Fruit fly (Drosophila melanogaster) whole organism, embryonic: ENCODE measurements around the gene TkR86C.

ENCODE experiments used
- Atf-2 ChIP-seq: fragments of 200-800 bp; sonication (Bioruptor generic); optimal IDR thresholded peaks from 2 replicates; lab custom pipeline; 2016; ENCODE audit warnings: missing biosample characterization, missing genetic modification characterization
- Atf3 ChIP-seq: fragments of 200-800 bp; sonication (Bioruptor generic); optimal IDR thresholded peaks from 3 replicates; lab custom pipeline; 2016; ENCODE audit warnings: missing biosample characterization, missing genetic modification characterization
- Bgb ChIP-seq: fragments of 200-800 bp; sonication (Bioruptor generic); IDR thresholded peaks from 2 replicates; pipeline ENCODE4 v1.3.6; 2022; ENCODE audit warnings: missing biosample characterization, missing genetic modification characterization; ENCODE audit not compliant: partially characterized antibody
- C15 ChIP-seq: fragments of 200-800 bp; sonication (Bioruptor generic); IDR thresholded peaks from 3 replicates; pipeline ENCODE4 v1.3.6; 2022; ENCODE audit warnings: missing biosample characterization, missing genetic modification characterization
- CG10209 ChIP-seq: fragments of 200-800 bp; sonication (Bioruptor generic); optimal IDR thresholded peaks from 3 replicates; lab custom pipeline; 2017; ENCODE audit warnings: missing biosample characterization, mild to moderate bottlenecking, missing genetic modification characterization, missing genetic modification reagents
- CG10267 ChIP-seq: fragments of 200-800 bp; sonication (Bioruptor generic); optimal IDR thresholded peaks from 2 replicates; lab custom pipeline; 2018; ENCODE audit warnings: missing biosample characterization, mild to moderate bottlenecking, missing genetic modification characterization, moderate library complexity
- CG10565 ChIP-seq: fragments of 200-800 bp; sonication (Bioruptor generic); optimal IDR thresholded peaks from 3 replicates; lab custom pipeline; 2016; ENCODE audit warnings: missing biosample characterization, mild to moderate bottlenecking, missing genetic modification characterization
- CG10654 ChIP-seq: fragments of 200-800 bp; sonication (Bioruptor generic); optimal IDR thresholded peaks from 2 replicates; lab custom pipeline; 2016; ENCODE audit warnings: missing biosample characterization, missing genetic modification characterization
- CG12391 ChIP-seq: fragments of 200-800 bp; sonication (Bioruptor generic); optimal IDR thresholded peaks from 3 replicates; lab custom pipeline; 2018; ENCODE audit warnings: missing biosample characterization, mild to moderate bottlenecking, missing genetic modification characterization, moderate library complexity
- CG12659 ChIP-seq: fragments of 200-800 bp; sonication (Bioruptor generic); optimal IDR thresholded peaks from 3 replicates; lab custom pipeline; 2017; ENCODE audit warnings: mild to moderate bottlenecking, missing biosample characterization, missing genetic modification reagents, missing genetic modification characterization
- CG12744 ChIP-seq: fragments of 200-800 bp; sonication (Bioruptor generic); optimal IDR thresholded peaks from 2 replicates; lab custom pipeline; 2016; ENCODE audit warnings: missing biosample characterization, missing genetic modification characterization
- CG13775 ChIP-seq: fragments of 200-800 bp; sonication (Bioruptor generic); optimal IDR thresholded peaks from 3 replicates; lab custom pipeline; 2017; ENCODE audit warnings: missing biosample characterization, mild to moderate bottlenecking, missing genetic modification characterization
- CG14441 ChIP-seq: fragments of 200-800 bp; sonication (Bioruptor generic); IDR thresholded peaks from 2 replicates; pipeline ENCODE4 v1.3.6; 2022; ENCODE audit warnings: missing biosample characterization, missing genetic modification characterization
- CG14860 ChIP-seq: fragments of 200-800 bp; sonication (Bioruptor generic); IDR thresholded peaks from 3 replicates; pipeline ENCODE4 v1.3.6; 2022; ENCODE audit warnings: missing biosample characterization, missing genetic modification characterization; ENCODE audit not compliant: partially characterized antibody
- CG15073 ChIP-seq: fragments of 200-800 bp; sonication (Bioruptor generic); optimal IDR thresholded peaks from 2 replicates; lab custom pipeline; 2016; ENCODE audit warnings: missing biosample characterization, missing genetic modification characterization
- CG1647 ChIP-seq: fragments of 200-800 bp; sonication (Bioruptor generic); optimal IDR thresholded peaks from 3 replicates; lab custom pipeline; 2016; ENCODE audit warnings: missing biosample characterization, missing genetic modification characterization
- CG16813 ChIP-seq: fragments of 200-800 bp; sonication (Bioruptor generic); IDR thresholded peaks from 3 replicates; pipeline ENCODE4 v1.3.6; 2022; ENCODE audit warnings: missing biosample characterization, missing genetic modification characterization; ENCODE audit not compliant: partially characterized antibody
- CG17328 ChIP-seq: fragments of 200-800 bp; sonication (Bioruptor generic); IDR thresholded peaks from 2 replicates; pipeline ENCODE4 v1.3.6; 2022; ENCODE audit warnings: missing biosample characterization, missing genetic modification characterization
- CG18619 ChIP-seq: fragments of 200-800 bp; sonication (Bioruptor generic); optimal IDR thresholded peaks from 3 replicates; lab custom pipeline; 2017; ENCODE audit warnings: missing biosample characterization, mild to moderate bottlenecking, missing genetic modification characterization
- CG30403 ChIP-seq: fragments of 200-800 bp; sonication (Bioruptor generic); optimal IDR thresholded peaks from 3 replicates; lab custom pipeline; 2016; ENCODE audit warnings: missing biosample characterization, missing genetic modification characterization
- CG31388 ChIP-seq: fragments of 200-800 bp; sonication (Bioruptor generic); optimal IDR thresholded peaks from 2 replicates; lab custom pipeline; 2016; ENCODE audit warnings: missing biosample characterization, missing genetic modification characterization
- CG3163 ChIP-seq: fragments of 200-800 bp; sonication (Bioruptor generic); optimal IDR thresholded peaks from 3 replicates; lab custom pipeline; 2016; ENCODE audit warnings: missing biosample characterization, missing genetic modification characterization
- CG3838 ChIP-seq: fragments of 200-800 bp; sonication (Bioruptor generic); optimal IDR thresholded peaks from 3 replicates; lab custom pipeline; 2016; ENCODE audit warnings: missing biosample characterization, missing genetic modification characterization
- CG3847 ChIP-seq: fragments of 200-800 bp; sonication (Bioruptor generic); IDR thresholded peaks from 2 replicates; pipeline ENCODE4 v1.3.6; 2022; ENCODE audit warnings: missing biosample characterization, missing genetic modification characterization
- CG4404 ChIP-seq: fragments of 200-800 bp; sonication (Bioruptor generic); IDR thresholded peaks from 2 replicates; pipeline ENCODE4 v1.3.6; 2022; ENCODE audit warnings: missing biosample characterization, missing genetic modification characterization
- CG7556 ChIP-seq: fragments of 200-800 bp; sonication (Bioruptor generic); optimal IDR thresholded peaks from 2 replicates; lab custom pipeline; 2017; ENCODE audit warnings: missing biosample characterization, mild to moderate bottlenecking, missing genetic modification characterization
- CG7963 ChIP-seq: fragments of 200-800 bp; sonication (Bioruptor generic); IDR thresholded peaks from 3 replicates; pipeline ENCODE4 v1.3.6; 2022; ENCODE audit warnings: missing biosample characterization, missing genetic modification characterization; ENCODE audit not compliant: partially characterized antibody
- CG8359 ChIP-seq: fragments of 200-800 bp; sonication (Bioruptor generic); optimal IDR thresholded peaks from 2 replicates; lab custom pipeline; 2017; ENCODE audit warnings: missing biosample characterization, mild to moderate bottlenecking, missing genetic modification characterization, borderline replicate concordance
- Camta ChIP-seq: fragments of 200-800 bp; sonication (Bioruptor generic); optimal IDR thresholded peaks from 2 replicates; lab custom pipeline; 2016; ENCODE audit warnings: missing biosample characterization, missing genetic modification characterization
- CkIIα-i1 ChIP-seq: fragments of 200-800 bp; sonication (Bioruptor generic); IDR thresholded peaks from 2 replicates; pipeline ENCODE4 v1.3.6; 2022; ENCODE audit warnings: missing biosample characterization, missing genetic modification characterization
- ERR ChIP-seq: fragments of 200-800 bp; sonication (Bioruptor generic); optimal IDR thresholded peaks from 2 replicates; lab custom pipeline; 2016; ENCODE audit warnings: missing biosample characterization, missing genetic modification characterization
- Gug ChIP-seq: fragments of 200-800 bp; sonication (Bioruptor generic); IDR thresholded peaks from 4 replicates; pipeline ENCODE4 v1.3.6; 2022; ENCODE audit warnings: missing biosample characterization, missing genetic modification characterization
- Hmr ChIP-seq: fragments of 200-800 bp; sonication (Bioruptor generic); optimal IDR thresholded peaks from 3 replicates; lab custom pipeline; 2017; ENCODE audit warnings: mild to moderate bottlenecking, missing biosample characterization, missing genetic modification reagents, missing genetic modification characterization
- Hmx ChIP-seq: fragments of 200-800 bp; sonication (Bioruptor generic); optimal IDR thresholded peaks from 2 replicates; lab custom pipeline; 2016; ENCODE audit warnings: missing biosample characterization, missing genetic modification characterization
- Hr51 ChIP-seq, 2 experiments: fragments of 200-800 bp; sonication (Bioruptor generic); optimal IDR thresholded peaks; 2 replicates in 1 of 2; 3 replicates in 1 of 2; lab custom pipeline; 2016 to 2018; ENCODE audit warnings: missing biosample characterization in 2 of 2, missing genetic modification characterization in 2 of 2, mild to moderate bottlenecking in 1 of 2, moderate library complexity in 1 of 2
- Myb ChIP-seq: fragments of 200-800 bp; sonication (Bioruptor generic); optimal IDR thresholded peaks from 2 replicates; lab custom pipeline; 2016; ENCODE audit warnings: missing biosample characterization, missing genetic modification characterization
- Oaz ChIP-seq: fragments of 200-800 bp; sonication (Bioruptor generic); IDR thresholded peaks from 2 replicates; pipeline ENCODE4 v1.3.6; 2022; ENCODE audit warnings: missing biosample characterization, missing genetic modification characterization
- Ptx1 ChIP-seq: fragments of 200-800 bp; sonication (Bioruptor generic); IDR thresholded peaks from 2 replicates; pipeline ENCODE4 v1.3.6; 2022; ENCODE audit warnings: missing biosample characterization, missing genetic modification characterization
- TFAM ChIP-seq: fragments of 200-800 bp; sonication (Bioruptor generic); optimal IDR thresholded peaks from 2 replicates; lab custom pipeline; 2017; ENCODE audit warnings: missing biosample characterization, missing genetic modification characterization, inconsistent platforms
- Taf1 ChIP-seq: fragments of 200-800 bp; sonication (Bioruptor generic); IDR thresholded peaks from 2 replicates; pipeline ENCODE4 v1.3.6; 2022; ENCODE audit warnings: missing biosample characterization, missing genetic modification characterization
- cad ChIP-seq: fragments of >200 bp; optimal IDR thresholded peaks from 2 replicates; lab custom pipeline; 2017; ENCODE audit warnings: missing biosample characterization, missing genetic modification characterization
- crc ChIP-seq: fragments of 200-800 bp; sonication (Bioruptor generic); optimal IDR thresholded peaks from 2 replicates; lab custom pipeline; 2016; ENCODE audit warnings: missing biosample characterization, missing genetic modification characterization
- gcm ChIP-seq: fragments of 200-800 bp; sonication (Bioruptor generic); optimal IDR thresholded peaks from 2 replicates; lab custom pipeline; 2019; ENCODE audit warnings: missing biosample characterization, mild to moderate bottlenecking, missing genetic modification characterization, moderate library complexity
- grau ChIP-seq: fragments of 200-800 bp; optimal IDR thresholded peaks from 3 replicates; lab custom pipeline; 2019; ENCODE audit warnings: missing biosample characterization, mild to moderate bottlenecking, missing genetic modification characterization, moderate library complexity
- knrl ChIP-seq: fragments of 200-800 bp; sonication (Bioruptor generic); IDR thresholded peaks from 3 replicates; pipeline ENCODE4 v1.3.6; 2022; ENCODE audit warnings: missing biosample characterization, missing genetic modification characterization; ENCODE audit not compliant: partially characterized antibody
- repo ChIP-seq: fragments of 200-800 bp; sonication (Bioruptor generic); optimal IDR thresholded peaks from 2 replicates; lab custom pipeline; 2016; ENCODE audit warnings: missing biosample characterization, missing genetic modification characterization
- ro ChIP-seq: fragments of 200-800 bp; sonication (Bioruptor generic); IDR thresholded peaks from 2 replicates; pipeline ENCODE4 v1.3.6; 2022; ENCODE audit warnings: missing biosample characterization, missing genetic modification characterization
- run ChIP-seq: fragments of 200-800 bp; sonication (Bioruptor generic); optimal IDR thresholded peaks from 3 replicates; lab custom pipeline; 2018; ENCODE audit warnings: missing biosample characterization, mild to moderate bottlenecking, missing genetic modification characterization
- sr ChIP-seq: fragments of 200-800 bp; sonication (Bioruptor generic); IDR thresholded peaks from 3 replicates; pipeline ENCODE4 v1.3.6; 2022; ENCODE audit warnings: missing biosample characterization, missing genetic modification characterization
- ttk ChIP-seq: fragments of 200-800 bp; sonication (Bioruptor generic); IDR thresholded peaks from 2 replicates; pipeline ENCODE4 v2.1.2; 2022; ENCODE audit warnings: missing biosample characterization, missing genetic modification characterization
- wek ChIP-seq: fragments of 200-800 bp; sonication (Bioruptor generic); optimal IDR thresholded peaks from 3 replicates; lab custom pipeline; 2018; ENCODE audit warnings: missing biosample characterization, mild to moderate bottlenecking, missing genetic modification characterization, moderate library complexity

TkR86C gene

DNA sequence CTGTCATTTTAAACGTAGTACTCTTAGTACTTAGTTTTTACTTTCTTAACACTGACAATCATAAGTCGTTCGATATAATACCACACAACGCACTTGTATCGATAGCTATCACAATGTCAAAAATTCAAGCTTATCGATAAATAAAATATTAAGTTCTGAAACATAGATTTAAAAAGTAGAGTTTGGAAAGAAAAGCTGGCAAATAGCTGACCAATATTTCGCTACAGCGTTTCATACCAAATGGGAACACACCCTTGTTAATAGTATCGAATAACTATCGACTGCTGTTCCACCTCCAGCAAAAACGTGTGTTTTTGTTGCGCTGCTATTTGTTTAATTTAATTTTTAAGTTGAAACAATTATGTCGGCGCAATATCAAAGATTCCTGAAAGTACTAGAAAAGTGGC, 54.7 kb downstream of the TkR86C start, which contains the start of the genes pug, CG14683 and CG46459 (continued):
- no peak for TF ChIP-seq wek (GFP tag; lab: Kevin White, UChicago)
- TF ChIP-seq Ptx1 (GFP tag; lab: Robert Waterston, UW): 0 out of 2 replicates have a peak, but pooled peaks have one; percentile 12
- no peak for TF ChIP-seq CG10565
- no peak for TF ChIP-seq CG7556
- TF ChIP-seq CG10209: peak; percentile 20
- TF ChIP-seq crc (GFP tag; lab: Kevin White, UChicago): peak; percentile 32
- TF ChIP-seq CG7963 (GFP tag; lab: Robert Waterston, UW): peak; percentile 87
- peak; percentile 18 for TF ChIP-seq Atf-2 (GFP tag; lab: Kevin White, UChicago)
- TF ChIP-seq CG17328: no peak
- peak; percentile 40 for TF ChIP-seq Atf3
- peak; percentile 6 for TF ChIP-seq Hmr (GFP tag; lab: Kevin White, UChicago)
- no peak for TF ChIP-seq TFAM (GFP tag; lab: Kevin White, UChicago)
- TF ChIP-seq ttk (GFP tag; lab: Robert Waterston, UW): no peak
- TF ChIP-seq Camta (GFP tag; lab: Kevin White, UChicago): peak; percentile 58
- TF ChIP-seq Oaz (GFP tag; lab: Robert Waterston, UW): no peak
- TF ChIP-seq cad (GFP tag; lab: Kevin White, UChicago): no peak
- TF ChIP-seq CG14441 (GFP tag; lab: Robert Waterston, UW): peak; percentile 39; the same call in 1 of the 2 replicates
- TF ChIP-seq Taf1: no peak
- no peak for TF ChIP-seq ro (GFP tag; lab: Robert Waterston, UW)
- TF ChIP-seq repo (GFP tag; lab: Kevin White, UChicago): no peak
- no peak for TF ChIP-seq CG18619 (GFP tag; lab: Kevin White, UChicago)
- TF ChIP-seq CG8359: no peak
- no peak for TF ChIP-seq CkIIα-i1 (GFP tag; lab: Robert Waterston, UW)
- TF ChIP-seq CG1647: peak; percentile 74
- no peak for TF ChIP-seq CG4404
- TF ChIP-seq Gug (GFP tag; lab: Robert Waterston, UW): no peak; the same call in 3 of the 4 replicates
- TF ChIP-seq CG12391: peak; percentile 46
- peak; percentile 60 for TF ChIP-seq CG30403 (GFP tag; lab: Kevin White, UChicago)
- peak in 1 of 2 experiments; percentile 28 for TF ChIP-seq Hr51 (GFP tag; optimal IDR thresholded peaks at IDR 0.05; lab: Kevin White, UChicago)
- TF ChIP-seq CG12659 (GFP tag; lab: Kevin White, UChicago): peak; percentile 23
- TF ChIP-seq CG16813 (GFP tag; lab: Robert Waterston, UW): peak; percentile 98
- no peak for TF ChIP-seq run (tag; lab: Kevin White, UChicago)
- no peak for TF ChIP-seq CG12744 (GFP tag; lab: Kevin White, UChicago)
- TF ChIP-seq C15 (GFP tag; lab: Robert Waterston, UW): no peak
- no peak for TF ChIP-seq CG3838 (GFP tag; lab: Kevin White, UChicago)
- peak; percentile 93 for TF ChIP-seq CG10267 (tag; lab: Kevin White, UChicago)
- no peak for TF ChIP-seq sr (GFP tag; lab: Robert Waterston, UW)
- peak; percentile 10 for TF ChIP-seq Hmx (GFP tag; lab: Kevin White, UChicago)
- TF ChIP-seq knrl (GFP tag; lab: Robert Waterston, UW): peak; percentile 98
- peak; percentile 36 for TF ChIP-seq CG10654
- peak; percentile 98 for TF ChIP-seq CG14860 (GFP tag; lab: Robert Waterston, UW)
- TF ChIP-seq CG3163: no peak
- peak; percentile 31 for TF ChIP-seq grau
- no peak for TF ChIP-seq gcm (GFP tag; lab: Kevin White, UChicago)
- TF ChIP-seq Myb (GFP tag; lab: Kevin White, UChicago): peak; percentile 93
- no peak for TF ChIP-seq CG15073 (GFP tag; lab: Kevin White, UChicago)
- no peak for TF ChIP-seq CG31388 (GFP tag; lab: Kevin White, UChicago)
- peak; percentile 50 for TF ChIP-seq ERR
- peak; percentile 33; the same call in 1 of the 2 replicates for TF ChIP-seq CG3847 (GFP tag; lab: Robert Waterston, UW)
- TF ChIP-seq Bgb (GFP tag; lab: Robert Waterston, UW): peak; percentile 95
- TF ChIP-seq CG13775 (GFP tag; lab: Kevin White, UChicago): peak; percentile 25
